Worm (Caenorhabditis elegans) whole organism, mixed stage, embryonic: ENCODE measurements around the gene F13H8.1.

Experiments used
- sem-2 ChIP-seq: fragments of 200-800 bp; sonication (Bioruptor generic); optimal IDR thresholded peaks from 2 replicates; lab custom pipeline; 2018; ENCODE audit warnings: mild to moderate bottlenecking, missing genetic modification characterization, missing compliant biosample characterization
- snpc-4 ChIP-seq: fragments of 150-350 bp; optimal IDR thresholded peaks from 2 replicates; lab custom pipeline; 2014; ENCODE audit warnings: missing biosample characterization, missing genetic modification characterization
- ztf-11 ChIP-seq: fragments of 150-350 bp; optimal IDR thresholded peaks from 2 replicates; lab custom pipeline; 2014; ENCODE audit warnings: missing biosample characterization, missing genetic modification characterization

ce11 chrII:6331222-6331830 is 48.1 kb downstream of the F13H8.1 start, which contains the start of gene set-4:
- TF ChIP-seq sem-2 (no peak), ztf-11 (peak; percentile 55), snpc-4 (no peak)
